Fruit fly (Drosophila melanogaster) whole organism, adult: ENCODE data around the gene kug.

Source experiments
- CG11617 ChIP-seq: fragments of 200-800 bp; sonication (Bioruptor generic); optimal IDR thresholded peaks from 2 replicates; lab custom pipeline; 2017; ENCODE audit warnings: mild to moderate bottlenecking, missing biosample characterization, missing genetic modification reagents, missing genetic modification characterization
- CG12768 ChIP-seq: fragments of 200-800 bp; sonication (Bioruptor generic); optimal IDR thresholded peaks from 2 replicates; lab custom pipeline; 2017; ENCODE audit warnings: missing biosample characterization, missing genetic modification characterization, mild to moderate bottlenecking, moderate library complexity, missing genetic modification reagents
- CG14711 ChIP-seq: fragments of 200-800 bp; sonication (Bioruptor generic); optimal IDR thresholded peaks from 2 replicates; lab custom pipeline; 2018; ENCODE audit warnings: missing biosample characterization, mild to moderate bottlenecking, missing genetic modification characterization, moderate library complexity
- CG1620 ChIP-seq: fragments of 200-800 bp; sonication (Bioruptor generic); optimal IDR thresholded peaks from 2 replicates; lab custom pipeline; 2016; ENCODE audit warnings: missing biosample characterization, missing genetic modification characterization
- CG33017 ChIP-seq: fragments of 200-800 bp; sonication (Bioruptor generic); optimal IDR thresholded peaks from 2 replicates; lab custom pipeline; 2018; ENCODE audit warnings: missing biosample characterization, mild to moderate bottlenecking, missing genetic modification characterization, moderate library complexity
- CG5204 ChIP-seq: fragments of 200-800 bp; sonication (Bioruptor generic); optimal IDR thresholded peaks from 2 replicates; lab custom pipeline; 2016; ENCODE audit warnings: missing biosample characterization, missing genetic modification characterization
- CG7045 ChIP-seq: fragments of 200-800 bp; sonication (Bioruptor generic); optimal IDR thresholded peaks from 2 replicates; lab custom pipeline; 2017; ENCODE audit warnings: missing biosample characterization, mild to moderate bottlenecking, missing genetic modification characterization
- CG7101 ChIP-seq: fragments of 200-800 bp; sonication (Bioruptor generic); optimal IDR thresholded peaks from 2 replicates; lab custom pipeline; 2018; ENCODE audit warnings: missing biosample characterization, mild to moderate bottlenecking, missing genetic modification characterization, moderate library complexity
- Clk ChIP-seq: fragments of 200-800 bp; sonication (Bioruptor generic); optimal IDR thresholded peaks from 2 replicates; lab custom pipeline; 2017; ENCODE audit warnings: missing biosample characterization, missing genetic modification characterization
- Crg-1 ChIP-seq: fragments of 200-800 bp; sonication (Bioruptor generic); optimal IDR thresholded peaks from 2 replicates; lab custom pipeline; 2016; ENCODE audit warnings: missing biosample characterization, missing genetic modification characterization
- Hr96 ChIP-seq: fragments of 200-800 bp; sonication (Bioruptor generic); optimal IDR thresholded peaks from 2 replicates; lab custom pipeline; 2016; ENCODE audit warnings: missing biosample characterization, missing genetic modification characterization
- Mnt ChIP-seq: fragments of 200-800 bp; sonication (Bioruptor generic); optimal IDR thresholded peaks from 2 replicates; lab custom pipeline; 2016; ENCODE audit warnings: missing biosample characterization, mild to moderate bottlenecking, missing genetic modification characterization
- bab1 ChIP-seq: fragments of 200-800 bp; sonication (Bioruptor generic); optimal IDR thresholded peaks from 3 replicates; lab custom pipeline; 2019; ENCODE audit warnings: missing biosample characterization, mild to moderate bottlenecking, missing genetic modification characterization, moderate library complexity
- cic ChIP-seq: fragments of 200-800 bp; sonication (Bioruptor generic); optimal IDR thresholded peaks from 2 replicates; lab custom pipeline; 2017; ENCODE audit warnings: missing biosample characterization, mild to moderate bottlenecking, missing genetic modification characterization, moderate library complexity
- cnc ChIP-seq, 2 experiments: fragments of >200 bp; optimal IDR thresholded peaks; 2 replicates each; lab custom pipeline; 2017
- kay ChIP-seq: fragments of 200-800 bp; sonication (Bioruptor generic); peaks from one replicate; lab custom pipeline; 2016; ENCODE audit warnings: missing biosample characterization, missing genetic modification characterization, borderline replicate concordance
- ovo ChIP-seq: fragments of 200-800 bp; sonication (Bioruptor generic); optimal IDR thresholded peaks from 2 replicates; lab custom pipeline; 2016; ENCODE audit warnings: missing biosample characterization, missing genetic modification characterization
- pad ChIP-seq: fragments of 200-800 bp; sonication (Bioruptor generic); optimal IDR thresholded peaks from 3 replicates; lab custom pipeline; 2017; ENCODE audit warnings: missing biosample characterization, missing genetic modification characterization, mild to moderate bottlenecking, moderate library complexity, missing genetic modification reagents
- tj ChIP-seq: fragments of 200-800 bp; sonication (Bioruptor generic); optimal IDR thresholded peaks from 3 replicates; lab custom pipeline; 2017; ENCODE audit warnings: missing biosample characterization, mild to moderate bottlenecking, missing genetic modification characterization, moderate library complexity
- toe ChIP-seq: fragments of 200-800 bp; sonication (Bioruptor generic); optimal IDR thresholded peaks from 2 replicates; lab custom pipeline; 2016; ENCODE audit warnings: missing biosample characterization, missing genetic modification characterization

Gene kug

DNA sequence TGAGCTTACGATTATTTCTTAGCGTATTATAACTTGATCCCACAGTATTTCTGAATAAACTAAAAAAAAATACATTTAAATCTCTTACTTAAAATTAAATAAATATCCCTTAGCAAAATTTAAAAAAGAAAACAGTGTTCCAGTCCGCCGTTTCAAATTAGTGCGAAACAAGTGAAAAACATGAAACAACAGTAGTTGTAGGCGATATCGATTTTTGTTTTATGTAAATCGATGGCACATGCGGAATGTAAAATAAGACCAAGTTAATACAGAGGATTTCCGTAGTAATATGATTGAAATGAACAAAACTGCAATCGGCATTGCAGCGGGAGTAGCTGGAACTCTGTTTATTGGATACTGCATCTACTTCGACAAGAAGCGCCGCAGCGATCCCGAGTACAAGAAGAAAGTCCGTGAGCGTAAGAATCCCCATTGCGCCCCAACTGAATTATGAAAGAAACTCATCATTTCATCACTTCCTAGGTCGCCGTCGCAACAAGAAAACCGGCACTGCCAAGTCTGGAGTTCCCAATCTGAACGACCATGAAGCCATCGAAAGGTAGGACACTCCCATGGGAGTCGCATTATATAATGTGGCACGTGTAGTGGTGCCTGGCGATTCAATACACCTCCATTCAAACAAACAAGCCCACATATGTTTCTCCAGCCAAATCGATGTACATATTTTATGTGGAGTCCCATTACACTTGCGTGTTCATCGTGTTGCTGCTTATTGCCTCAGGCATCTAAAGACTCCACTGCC, 4.0 kb upstream of the kug start:
- TF ChIP-seq Mnt (GFP tag; lab: Kevin White, UChicago) (peak; percentile 67), pad (GFP tag; lab: Kevin White, UChicago) (no peak)

DNA sequence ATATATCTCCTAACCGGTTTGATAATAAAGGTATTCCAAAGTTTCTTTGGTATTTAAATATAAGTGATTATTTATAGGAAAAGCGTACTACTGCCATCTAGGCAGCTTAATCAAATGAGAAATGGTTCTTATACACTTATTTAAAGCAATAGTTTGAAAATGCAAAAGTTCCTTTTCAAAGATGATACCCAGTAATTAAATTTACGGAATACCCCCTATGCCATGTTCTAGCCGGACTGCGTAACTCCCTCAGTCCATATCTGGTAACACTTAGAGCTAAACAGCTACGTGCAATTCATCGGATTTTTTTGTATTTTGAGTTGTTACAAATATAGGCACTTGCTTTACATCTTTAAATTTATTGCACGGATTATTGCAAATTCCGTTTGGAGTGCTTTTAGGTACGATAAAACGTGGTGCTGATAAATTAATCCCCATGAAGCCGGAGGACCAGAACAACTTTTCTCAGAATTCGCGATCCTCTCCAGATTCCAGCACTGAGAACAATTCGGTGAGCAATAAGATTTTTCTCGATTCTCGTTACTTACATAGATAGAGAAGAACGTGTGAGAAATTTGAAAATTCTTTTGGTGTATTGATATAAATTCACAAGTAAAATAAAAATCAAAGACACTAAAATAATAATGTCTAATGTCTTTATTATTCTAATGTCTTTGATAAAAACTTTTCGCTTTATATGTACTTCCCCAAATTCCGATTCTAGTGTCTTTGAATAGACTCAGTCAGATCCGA, 2.4 kb upstream of the kug start, which contains the start of gene CG7668:
TSS of gene CG7668 (plus strand) at position 255 of the 753 bp plus-strand sequence.
- TF ChIP-seq pad (GFP tag; lab: Kevin White, UChicago) (peak; percentile 66), Hr96 (no peak), toe (GFP tag; lab: Kevin White, UChicago) (peak; percentile 85), Clk (GFP tag; lab: Kevin White, UChicago) (peak; percentile 80), kay (GFP tag; lab: Kevin White, UChicago) (peak; percentile 75), Crg-1 (GFP tag; lab: Kevin White, UChicago) (peak; percentile 71), Mnt (GFP tag; lab: Kevin White, UChicago) (peak; percentile 62), CG1620 (GFP tag; lab: Kevin White, UChicago) (peak; percentile 78), CG7101 (tag; lab: Kevin White, UChicago) (peak; percentile 89), bab1 (GFP tag; lab: Kevin White, UChicago) (peak; percentile 92), CG33017 (tag; lab: Kevin White, UChicago) (peak; percentile 85), cnc (optimal IDR thresholded peaks at IDR 0.05; lab: Kevin White, UChicago) (no peak), cic (peak; percentile 63), CG14711 (tag; lab: Kevin White, UChicago) (peak; percentile 82), CG12768 (peak; percentile 87), CG5204 (GFP tag; lab: Kevin White, UChicago) (peak; percentile 76), CG7045 (GFP tag; lab: Kevin White, UChicago) (peak; percentile 85), ovo (GFP tag; lab: Kevin White, UChicago) (peak; percentile 43), tj (GFP tag; lab: Kevin White, UChicago) (peak; percentile 59), CG11617 (GFP tag; lab: Kevin White, UChicago) (peak; percentile 86)

DNA sequence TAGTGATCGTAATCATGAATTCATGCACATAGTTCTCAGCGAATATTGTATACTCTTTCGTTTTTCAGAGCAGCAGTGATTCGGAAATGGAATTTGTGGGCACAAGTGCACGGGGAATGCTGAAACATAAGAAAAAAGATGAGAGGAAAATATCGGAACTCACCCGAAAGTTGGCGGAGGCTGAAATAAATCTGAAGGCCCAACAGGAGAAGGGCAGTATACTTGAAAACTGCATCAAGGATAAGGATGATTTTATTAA, 1.9 kb upstream of the kug start:
- TF ChIP-seq cic (no peak), kay (GFP tag; lab: Kevin White, UChicago) (no peak), CG11617 (GFP tag; lab: Kevin White, UChicago) (no peak), Crg-1 (GFP tag; lab: Kevin White, UChicago) (no peak), CG5204 (GFP tag; lab: Kevin White, UChicago) (no peak), tj (GFP tag; lab: Kevin White, UChicago) (no peak), CG33017 (tag; lab: Kevin White, UChicago) (no peak)

DNA sequence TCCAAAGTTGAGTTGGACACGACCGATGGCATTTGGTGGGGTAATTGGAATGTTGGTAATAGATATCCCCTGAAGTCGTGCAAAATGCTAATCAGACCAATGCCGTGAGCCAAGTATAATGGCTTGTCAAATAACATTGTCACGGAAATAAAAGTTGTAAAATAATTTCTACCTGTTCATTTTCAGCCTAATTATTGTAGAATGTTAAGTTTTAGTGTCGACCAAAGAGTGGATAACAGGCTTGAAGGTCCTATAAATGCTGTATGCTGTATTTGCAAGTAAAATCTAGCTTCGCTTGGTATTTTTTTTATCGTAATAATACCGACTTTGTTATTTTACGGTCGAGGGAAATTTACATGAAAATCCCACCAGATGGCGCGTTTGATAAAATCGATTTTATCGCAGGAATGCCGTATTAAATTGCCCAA, 645 bp upstream of the kug start:
- no peak for TF ChIP-seq cnc (optimal IDR thresholded peaks at IDR 0.05; lab: Kevin White, UChicago)
- TF ChIP-seq CG1620 (GFP tag; lab: Kevin White, UChicago): no peak
- no peak for TF ChIP-seq Clk (GFP tag; lab: Kevin White, UChicago)
- no peak for TF ChIP-seq Hr96
- no peak for TF ChIP-seq CG7045 (GFP tag; lab: Kevin White, UChicago)
- no peak for TF ChIP-seq ovo (GFP tag; lab: Kevin White, UChicago)
- no peak for TF ChIP-seq CG11617 (GFP tag; lab: Kevin White, UChicago)
- no peak for TF ChIP-seq bab1 (GFP tag; lab: Kevin White, UChicago)
- no peak for TF ChIP-seq toe (GFP tag; lab: Kevin White, UChicago)
- TF ChIP-seq CG14711 (tag; lab: Kevin White, UChicago): no peak
- TF ChIP-seq CG7101 (tag; lab: Kevin White, UChicago): no peak

DNA sequence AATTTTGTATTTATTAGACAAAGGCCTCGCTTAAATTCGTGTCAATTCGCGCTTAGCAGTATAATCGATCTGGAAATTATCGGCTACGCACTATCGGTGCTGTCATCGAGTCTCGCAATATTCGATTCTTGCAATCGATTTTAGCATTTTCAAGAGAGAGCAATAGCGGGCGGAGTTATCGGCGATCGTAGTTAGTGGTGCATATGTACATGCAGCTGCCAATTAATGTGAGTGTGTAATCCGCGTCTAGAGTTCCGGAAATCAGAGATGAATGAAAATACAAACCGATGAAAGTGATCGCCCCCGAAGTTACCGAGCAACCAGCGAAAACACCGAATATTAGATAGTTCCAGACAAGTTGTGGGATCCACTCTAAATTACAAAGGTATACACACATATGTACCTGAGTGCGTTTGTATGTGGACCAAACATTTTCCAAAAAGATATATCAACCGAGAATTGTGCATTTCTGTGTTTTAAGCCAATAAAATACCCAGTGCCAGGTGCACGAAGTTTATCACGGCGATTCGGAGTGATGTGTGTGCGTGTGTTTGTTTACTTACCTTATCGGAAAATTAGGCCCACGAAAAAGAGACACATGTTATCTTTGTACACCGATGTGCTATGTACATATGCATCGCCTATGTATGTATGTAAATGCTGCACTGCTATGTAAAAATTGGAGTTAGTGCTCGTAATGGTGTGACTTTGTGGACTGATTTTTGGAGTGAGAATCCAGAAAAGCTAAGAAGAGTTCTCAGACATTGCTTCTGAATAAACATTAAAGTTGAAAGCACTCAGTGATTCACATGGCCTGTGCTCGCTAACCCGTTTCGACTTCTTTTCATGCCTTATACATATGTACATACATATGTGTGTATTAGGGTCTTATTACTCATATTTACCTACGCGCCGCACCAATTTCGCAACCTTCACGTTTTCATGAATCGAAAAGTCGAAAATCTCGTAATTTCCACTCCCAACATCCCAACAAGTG, 1.5 kb downstream of the kug start:
- TF ChIP-seq tj (GFP tag; lab: Kevin White, UChicago) (peak; percentile 14), toe (GFP tag; lab: Kevin White, UChicago) (no peak), bab1 (GFP tag; lab: Kevin White, UChicago) (peak; percentile 32), kay (GFP tag; lab: Kevin White, UChicago) (no peak)

DNA sequence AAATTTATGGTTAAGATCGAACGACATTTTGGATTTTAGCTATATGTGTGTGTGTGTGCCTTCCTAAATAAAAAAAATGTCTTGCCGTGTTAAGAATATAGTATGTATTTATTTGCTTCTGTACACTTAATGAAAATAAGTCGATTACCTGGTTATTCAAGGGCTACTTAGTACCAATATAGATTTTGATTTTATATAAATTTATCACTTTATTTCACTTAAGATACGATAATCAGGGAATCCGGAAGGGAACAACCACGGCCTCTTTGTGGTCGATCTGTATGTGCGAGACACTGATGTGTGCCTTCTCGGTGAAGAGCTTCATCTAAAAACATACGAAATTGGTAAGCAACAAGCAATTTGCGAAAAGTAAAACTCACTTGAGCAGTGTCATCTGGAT, 22.6 kb downstream of the kug start, which contains the start of gene CG14183:
TSS of gene CG14183 (minus strand) at position 101 of the 400 bp plus-strand sequence.
- TF ChIP-seq cic: no peak
- TF ChIP-seq Crg-1 (GFP tag; lab: Kevin White, UChicago): no peak
- no peak for TF ChIP-seq ovo (GFP tag; lab: Kevin White, UChicago)
- TF ChIP-seq Mnt (GFP tag; lab: Kevin White, UChicago): no peak
- TF ChIP-seq kay (GFP tag; lab: Kevin White, UChicago): no peak
- no peak for TF ChIP-seq CG5204 (GFP tag; lab: Kevin White, UChicago)
- no peak for TF ChIP-seq CG7045 (GFP tag; lab: Kevin White, UChicago)
- TF ChIP-seq CG1620 (GFP tag; lab: Kevin White, UChicago): no peak
- no peak for TF ChIP-seq CG7101 (tag; lab: Kevin White, UChicago)
- TF ChIP-seq CG33017 (tag; lab: Kevin White, UChicago): no peak
- TF ChIP-seq Hr96: no peak
- TF ChIP-seq bab1 (GFP tag; lab: Kevin White, UChicago): no peak
- no peak for TF ChIP-seq toe (GFP tag; lab: Kevin White, UChicago)
- TF ChIP-seq CG12768: no peak
